Fruit fly (Drosophila melanogaster) whole organism, embryonic: ENCODE data around the gene CG2772.

Experiments
- B-H2 ChIP-seq: fragments of 200-800 bp; sonication (Bioruptor generic); optimal IDR thresholded peaks from 2 replicates; lab custom pipeline; 2018; ENCODE audit warnings: missing biosample characterization, mild to moderate bottlenecking, missing genetic modification characterization
- Blimp-1 ChIP-seq: fragments of 200-800 bp; sonication (Bioruptor generic); optimal IDR thresholded peaks from 3 replicates; lab custom pipeline; 2018; ENCODE audit warnings: missing biosample characterization, missing genetic modification characterization, mild to moderate bottlenecking, moderate library complexity, missing genetic modification reagents
- C15 ChIP-seq: fragments of 200-800 bp; sonication (Bioruptor generic); IDR thresholded peaks from 3 replicates; pipeline ENCODE4 v1.3.6; 2022; ENCODE audit warnings: missing biosample characterization, missing genetic modification characterization
- CG10267 ChIP-seq: fragments of 200-800 bp; sonication (Bioruptor generic); optimal IDR thresholded peaks from 2 replicates; lab custom pipeline; 2018; ENCODE audit warnings: missing biosample characterization, mild to moderate bottlenecking, missing genetic modification characterization, moderate library complexity
- CG10462 ChIP-seq: fragments of 200-800 bp; sonication (Bioruptor generic); optimal IDR thresholded peaks from 2 replicates; lab custom pipeline; 2016; ENCODE audit warnings: missing biosample characterization, missing genetic modification characterization
- CG10565 ChIP-seq: fragments of 200-800 bp; sonication (Bioruptor generic); optimal IDR thresholded peaks from 3 replicates; lab custom pipeline; 2016; ENCODE audit warnings: missing biosample characterization, mild to moderate bottlenecking, missing genetic modification characterization
- CG10959 ChIP-seq: fragments of 200-800 bp; sonication (Bioruptor generic); IDR thresholded peaks from 2 replicates; pipeline ENCODE4 v1.3.6; 2022; ENCODE audit warnings: missing biosample characterization, missing genetic modification characterization
- CG11456 ChIP-seq: fragments of 200-800 bp; sonication (Bioruptor generic); IDR thresholded peaks from 3 replicates; pipeline ENCODE4 v1.3.6; 2022; ENCODE audit warnings: missing biosample characterization, missing genetic modification characterization
- CG13424 ChIP-seq: fragments of 200-800 bp; sonication (Bioruptor generic); optimal IDR thresholded peaks from 2 replicates; lab custom pipeline; 2019; ENCODE audit warnings: missing biosample characterization, mild to moderate bottlenecking, missing genetic modification characterization, moderate library complexity
- CG13775 ChIP-seq: fragments of 200-800 bp; sonication (Bioruptor generic); optimal IDR thresholded peaks from 3 replicates; lab custom pipeline; 2017; ENCODE audit warnings: missing biosample characterization, mild to moderate bottlenecking, missing genetic modification characterization
- CG14441 ChIP-seq: fragments of 200-800 bp; sonication (Bioruptor generic); IDR thresholded peaks from 2 replicates; pipeline ENCODE4 v1.3.6; 2022; ENCODE audit warnings: missing biosample characterization, missing genetic modification characterization
- CG1647 ChIP-seq: fragments of 200-800 bp; sonication (Bioruptor generic); optimal IDR thresholded peaks from 3 replicates; lab custom pipeline; 2016; ENCODE audit warnings: missing biosample characterization, missing genetic modification characterization
- CG18619 ChIP-seq: fragments of 200-800 bp; sonication (Bioruptor generic); optimal IDR thresholded peaks from 3 replicates; lab custom pipeline; 2017; ENCODE audit warnings: missing biosample characterization, mild to moderate bottlenecking, missing genetic modification characterization
- CG3163 ChIP-seq: fragments of 200-800 bp; sonication (Bioruptor generic); optimal IDR thresholded peaks from 3 replicates; lab custom pipeline; 2016; ENCODE audit warnings: missing biosample characterization, missing genetic modification characterization
- CG3281 ChIP-seq: fragments of 200-800 bp; sonication (Bioruptor generic); optimal IDR thresholded peaks from 3 replicates; lab custom pipeline; 2017; ENCODE audit warnings: missing biosample characterization, mild to moderate bottlenecking, missing genetic modification characterization
- CG4424 ChIP-seq: fragments of 200-800 bp; sonication (Bioruptor generic); optimal IDR thresholded peaks from 3 replicates; lab custom pipeline; 2016; ENCODE audit warnings: missing biosample characterization, missing genetic modification characterization
- CG5180 ChIP-seq: fragments of 200-800 bp; sonication (Bioruptor generic); optimal IDR thresholded peaks from 3 replicates; lab custom pipeline; 2017; ENCODE audit warnings: missing biosample characterization, missing genetic modification characterization, mild to moderate bottlenecking, moderate library complexity, missing genetic modification reagents
- CG8089 ChIP-seq: fragments of 200-800 bp; sonication (Bioruptor generic); optimal IDR thresholded peaks from 3 replicates; lab custom pipeline; 2016; ENCODE audit warnings: missing biosample characterization, missing genetic modification characterization
- CkIIα-i1 ChIP-seq: fragments of 200-800 bp; sonication (Bioruptor generic); IDR thresholded peaks from 2 replicates; pipeline ENCODE4 v1.3.6; 2022; ENCODE audit warnings: missing biosample characterization, missing genetic modification characterization
- CoRest ChIP-seq: fragments of 200-800 bp; sonication (Bioruptor generic); optimal IDR thresholded peaks from 3 replicates; lab custom pipeline; 2018; ENCODE audit warnings: missing biosample characterization, mild to moderate bottlenecking, missing genetic modification characterization, moderate library complexity
- Dad ChIP-seq: fragments of 200-800 bp; sonication (Bioruptor generic); optimal IDR thresholded peaks from 3 replicates; lab custom pipeline; 2016; ENCODE audit warnings: missing biosample characterization, missing genetic modification characterization
- ERR ChIP-seq: fragments of 200-800 bp; sonication (Bioruptor generic); optimal IDR thresholded peaks from 2 replicates; lab custom pipeline; 2016; ENCODE audit warnings: missing biosample characterization, missing genetic modification characterization
- Hey ChIP-seq: fragments of 200-800 bp; sonication (Bioruptor generic); optimal IDR thresholded peaks from 3 replicates; lab custom pipeline; 2018; ENCODE audit warnings: missing biosample characterization, mild to moderate bottlenecking, missing genetic modification characterization
- Nf-YB ChIP-seq: fragments of 200-800 bp; sonication (Bioruptor generic); optimal IDR thresholded peaks from 3 replicates; lab custom pipeline; 2019; ENCODE audit warnings: missing biosample characterization, mild to moderate bottlenecking, missing genetic modification characterization, moderate library complexity
- Ptx1 ChIP-seq: fragments of 200-800 bp; sonication (Bioruptor generic); IDR thresholded peaks from 2 replicates; pipeline ENCODE4 v1.3.6; 2022; ENCODE audit warnings: missing biosample characterization, missing genetic modification characterization
- Side ChIP-seq: fragments of 200-800 bp; sonication (Bioruptor generic); optimal IDR thresholded peaks from 2 replicates; lab custom pipeline; 2016; ENCODE audit warnings: missing biosample characterization, missing genetic modification characterization
- Sox102F ChIP-seq: fragments of 200-800 bp; sonication (Bioruptor generic); optimal IDR thresholded peaks from 2 replicates; lab custom pipeline; 2018; ENCODE audit warnings: missing biosample characterization, mild to moderate bottlenecking, missing genetic modification characterization, moderate library complexity
- Vsx1 ChIP-seq: fragments of 200-800 bp; sonication (Bioruptor generic); optimal IDR thresholded peaks from 2 replicates; lab custom pipeline; 2017; ENCODE audit warnings: missing biosample characterization, mild to moderate bottlenecking, missing genetic modification characterization, missing genetic modification reagents
- bcd ChIP-seq: fragments of 200-800 bp; sonication (Bioruptor generic); optimal IDR thresholded peaks from 2 replicates; lab custom pipeline; 2017; ENCODE audit warnings: missing biosample characterization, mild to moderate bottlenecking, missing genetic modification characterization
- ci ChIP-seq: fragments of 200-800 bp; sonication (Bioruptor generic); IDR thresholded peaks from 3 replicates; pipeline ENCODE4 v1.3.6; 2022; ENCODE audit warnings: missing biosample characterization, missing genetic modification characterization
- ems ChIP-seq: fragments of 200-800 bp; sonication (Bioruptor generic); optimal IDR thresholded peaks from 3 replicates; lab custom pipeline; 2016; ENCODE audit warnings: missing biosample characterization, missing genetic modification characterization
- fd96Cb ChIP-seq: fragments of 200-800 bp; sonication (Bioruptor generic); optimal IDR thresholded peaks from 2 replicates; lab custom pipeline; 2018; ENCODE audit warnings: missing biosample characterization, mild to moderate bottlenecking, missing genetic modification characterization, moderate library complexity
- hkb ChIP-seq, 2 experiments: fragments of 200-800 bp in 1 of 2; fragments of >200 bp in 1 of 2; sonication (Bioruptor generic) in 1 of 2; IDR thresholded peaks in 1 of 2; optimal IDR thresholded peaks in 1 of 2; 2 replicates each; pipeline versions ENCODE4 v1.3.6 to Lab custom; 2017 to 2022; ENCODE audit warnings: missing biosample characterization in 1 of 2, missing genetic modification characterization in 1 of 2
- lilli ChIP-seq: fragments of 200-800 bp; sonication (Bioruptor generic); optimal IDR thresholded peaks from 3 replicates; lab custom pipeline; 2016; ENCODE audit warnings: missing biosample characterization, missing genetic modification characterization
- peb ChIP-seq: fragments of 200-800 bp; sonication (Bioruptor generic); IDR thresholded peaks from 2 replicates; pipeline ENCODE4 v1.3.6; 2022; ENCODE audit warnings: missing biosample characterization, missing genetic modification characterization
- pfk ChIP-seq: fragments of 200-800 bp; sonication (Bioruptor generic); optimal IDR thresholded peaks from 2 replicates; lab custom pipeline; 2018; ENCODE audit warnings: missing biosample characterization, mild to moderate bottlenecking, missing genetic modification characterization, moderate library complexity
- prd ChIP-seq, 3 experiments: fragments of >200 bp in 2 of 3; fragments of 200-800 bp in 1 of 3; sonication (Bioruptor generic) in 1 of 3; optimal IDR thresholded peaks in 2 of 3; IDR thresholded peaks in 1 of 3; 2 replicates in 2 of 3; 3 replicates in 1 of 3; pipeline versions ENCODE4 v1.3.6 to Lab custom; 2017 to 2022; ENCODE audit warnings: missing biosample characterization in 1 of 3, missing genetic modification characterization in 1 of 3
- psq ChIP-seq: fragments of 200-800 bp; sonication (Bioruptor generic); optimal IDR thresholded peaks from 2 replicates; lab custom pipeline; 2017; ENCODE audit warnings: missing biosample characterization, missing genetic modification characterization
- sens ChIP-seq: fragments of 200-800 bp; sonication (Bioruptor generic); peaks from one replicate; lab custom pipeline; 2016; ENCODE audit warnings: missing biosample characterization, missing genetic modification characterization
- sim ChIP-seq: fragments of 200-800 bp; sonication (Bioruptor generic); IDR thresholded peaks from 2 replicates; pipeline ENCODE4 v1.3.6; 2022; ENCODE audit warnings: missing biosample characterization, missing genetic modification characterization
- so ChIP-seq: fragments of 200-800 bp; sonication (Bioruptor generic); IDR thresholded peaks from 3 replicates; pipeline ENCODE4 v1.3.6; 2022; ENCODE audit warnings: missing biosample characterization, missing genetic modification characterization
- stc ChIP-seq: fragments of 200-800 bp; sonication (Bioruptor generic); IDR thresholded peaks from 2 replicates; pipeline ENCODE4 v1.3.6; 2022; ENCODE audit warnings: missing biosample characterization, missing genetic modification characterization
- tna ChIP-seq: fragments of 200-800 bp; sonication (Bioruptor generic); IDR thresholded peaks from 2 replicates; pipeline ENCODE4 v1.3.6; 2022; ENCODE audit warnings: missing biosample characterization, missing genetic modification characterization; ENCODE audit not compliant: partially characterized antibody
- trem ChIP-seq: fragments of 200-800 bp; optimal IDR thresholded peaks from 3 replicates; lab custom pipeline; 2019; ENCODE audit warnings: missing biosample characterization, mild to moderate bottlenecking, missing genetic modification characterization, moderate library complexity
- ttk ChIP-seq: fragments of 200-800 bp; sonication (Bioruptor generic); IDR thresholded peaks from 2 replicates; pipeline ENCODE4 v2.1.2; 2022; ENCODE audit warnings: missing biosample characterization, missing genetic modification characterization
- tx ChIP-seq: fragments of 200-800 bp; sonication (Bioruptor generic); optimal IDR thresholded peaks from 2 replicates; lab custom pipeline; 2016; ENCODE audit warnings: missing biosample characterization, missing genetic modification characterization
- unc-4 ChIP-seq: fragments of 200-800 bp; sonication (Bioruptor generic); IDR thresholded peaks from 2 replicates; pipeline ENCODE4 v1.3.6; 2022; ENCODE audit warnings: missing biosample characterization, missing genetic modification characterization; ENCODE audit not compliant: partially characterized antibody
- unpg ChIP-seq: fragments of 200-800 bp; sonication (Bioruptor generic); optimal IDR thresholded peaks from 3 replicates; lab custom pipeline; 2018; ENCODE audit warnings: missing biosample characterization, mild to moderate bottlenecking, missing genetic modification characterization, moderate library complexity
- vnd ChIP-seq: fragments of 200-800 bp; sonication (Bioruptor generic); IDR thresholded peaks from 3 replicates; pipeline ENCODE4 v1.3.6; 2022; ENCODE audit warnings: missing biosample characterization, missing genetic modification characterization; ENCODE audit not compliant: partially characterized antibody
- zen ChIP-seq: fragments of 200-800 bp; sonication (Bioruptor generic); optimal IDR thresholded peaks from 3 replicates; lab custom pipeline; 2018; ENCODE audit warnings: missing biosample characterization, mild to moderate bottlenecking, missing genetic modification characterization, moderate library complexity

CG2772 gene

dm6 chr2L:3482712-3483111, 36.9 kb downstream of the CG2772 start:
- TF ChIP-seq hkb (optimal IDR thresholded peaks at IDR 0.05; lab: Kevin White, UChicago) (no peak), hkb (GFP tag; IDR thresholded peaks at IDR 0.05; lab: Robert Waterston, UW) (0 out of 2 replicates have a peak, but pooled peaks have one; percentile 16), CG13424 (tag; lab: Kevin White, UChicago) (peak; percentile 22), peb (GFP tag; lab: Robert Waterston, UW) (no peak), lilli (GFP tag; lab: Kevin White, UChicago) (no peak), CG3163 (GFP tag; lab: Kevin White, UChicago) (no peak), CG3281 (GFP tag; lab: Kevin White, UChicago) (no peak), unpg (GFP tag; lab: Kevin White, UChicago) (no peak), ems (GFP tag; lab: Kevin White, UChicago) (no peak), CG10959 (no peak), fd96Cb (peak; percentile 32), bcd (GFP tag; lab: Kevin White, UChicago) (peak; percentile 0), Nf-YB (GFP tag; lab: Kevin White, UChicago) (no peak), CG4424 (GFP tag; lab: Kevin White, UChicago) (peak; percentile 4), unc-4 (GFP tag; lab: Robert Waterston, UW) (no peak), stc (GFP tag; lab: Robert Waterston, UW) (no peak), CG18619 (no peak), Hey (tag; lab: Kevin White, UChicago) (no peak), CG10462 (GFP tag; lab: Kevin White, UChicago) (no peak), pfk (no peak), CG5180 (GFP tag; lab: Kevin White, UChicago) (no peak), zen (peak; percentile 23), CG11456 (0 out of 3 replicates have a peak, but pooled peaks have one; percentile 15), ci (0 out of 3 replicates have a peak, but pooled peaks have one; percentile 30), Blimp-1 (GFP tag; lab: Kevin White, UChicago) (peak; percentile 32), CG10565 (GFP tag; lab: Kevin White, UChicago) (no peak), sim (GFP tag; lab: Robert Waterston, UW) (no peak), prd (optimal IDR thresholded peaks at IDR 0.05; lab: Kevin White, UChicago) (no peak), prd (GFP tag; IDR thresholded peaks at IDR 0.05; lab: Robert Waterston, UW) (peak; percentile 39; the same call in 1 of the 3 replicates), ERR (no peak), CoRest (tag; lab: Kevin White, UChicago) (peak; percentile 10), ttk (GFP tag; lab: Robert Waterston, UW) (peak; percentile 22; the same call in 1 of the 2 replicates), Sox102F (GFP tag; lab: Kevin White, UChicago) (peak; percentile 47), CG8089 (GFP tag; lab: Kevin White, UChicago) (no peak), tx (GFP tag; lab: Kevin White, UChicago) (no peak), tna (no peak), trem (tag; lab: Kevin White, UChicago) (peak; percentile 10), vnd (GFP tag; lab: Robert Waterston, UW) (no peak), sens (GFP tag; lab: Kevin White, UChicago) (peak; percentile 1), B-H2 (no peak), Side (GFP tag; lab: Kevin White, UChicago) (no peak), Dad (GFP tag; lab: Kevin White, UChicago) (no peak), CG13775 (GFP tag; lab: Kevin White, UChicago) (no peak), C15 (GFP tag; lab: Robert Waterston, UW) (no peak), so (GFP tag; lab: Robert Waterston, UW) (no peak), Vsx1 (no peak), Ptx1 (GFP tag; lab: Robert Waterston, UW) (peak; percentile 41; the same call in 1 of the 2 replicates), psq (GFP tag; lab: Kevin White, UChicago) (no peak), CG1647 (GFP tag; lab: Kevin White, UChicago) (no peak), CkIIα-i1 (GFP tag; lab: Robert Waterston, UW) (no peak), CG10267 (tag; lab: Kevin White, UChicago) (peak; percentile 16), CG14441 (GFP tag; lab: Robert Waterston, UW) (no peak)
